Worm (Caenorhabditis elegans): ENCODE measurements around the gene B0222.15.

DNA sequence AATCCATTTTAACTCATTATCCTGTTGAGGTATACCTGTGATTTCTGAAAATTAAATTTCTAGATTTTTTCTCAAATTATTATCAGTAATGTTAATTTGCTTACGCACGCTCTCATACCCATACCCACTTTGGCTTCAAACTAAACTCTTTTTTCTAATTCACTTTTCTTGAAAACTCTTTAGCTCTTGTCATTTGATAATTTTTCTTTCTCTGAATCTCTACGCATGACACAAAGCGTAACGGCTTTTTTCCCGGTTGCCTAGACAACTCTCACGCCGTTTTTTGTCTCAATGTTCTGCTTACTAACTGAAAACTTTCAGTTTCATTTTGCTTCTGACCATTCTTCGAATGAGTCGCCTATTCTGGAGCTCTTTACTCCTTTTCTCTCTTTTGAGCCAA lies 22.6 kb downstream of the B0222.15 start, which contains the start of gene B0222.1:
- no peak for TF ChIP-seq nhr-11 (tag; optimal IDR thresholded peaks at IDR 0.05)
- no peak for TF ChIP-seq dpl-1 (GFP tag; optimal IDR thresholded peaks at IDR 0.05)
- TF ChIP-seq mep-1 (tag; optimal IDR thresholded peaks at IDR 0.05): no peak
- peak in 1 of 2 experiments; percentile 53 for TF ChIP-seq unc-62 (GFP tag; optimal IDR thresholded peaks at IDR 0.05 in 1 of 2)
- TF ChIP-seq unc-62 (tag; optimal IDR thresholded peaks at IDR 0.05): no peak
- no peak for TF ChIP-seq aly-2 (tag; optimal IDR thresholded peaks at IDR 0.05)
- TF ChIP-seq ama-1 (optimal IDR thresholded peaks at IDR 0.05): no peak
- no peak for TF ChIP-seq ztf-11 (tag; optimal IDR thresholded peaks at IDR 0.05)
- no peak for TF ChIP-seq madf-9 (GFP tag; conservative IDR thresholded peaks at IDR 0.05)
- no peak for TF ChIP-seq fkh-10 (GFP tag; optimal IDR thresholded peaks at IDR 0.05)
- TF ChIP-seq attf-4 (tag; optimal IDR thresholded peaks at IDR 0.05): no peak
- no peak for TF ChIP-seq nhr-10 (tag; optimal IDR thresholded peaks at IDR 0.05)
- TF ChIP-seq snpc-4 (tag; optimal IDR thresholded peaks at IDR 0.05): no peak
- TF ChIP-seq dmd-8 (GFP tag; IDR thresholded peaks at IDR 0.05): no peak
- TF ChIP-seq zfp-3 (GFP tag; conservative IDR thresholded peaks at IDR 0.05): no peak

Measured in whole organism, L4 larva.